Fruit fly (Drosophila melanogaster) ovary, adult (tissue): ENCODE data around the gene CG15043.

Experiments used
- CG17801 ChIP-seq: fragments of 200-800 bp; optimal IDR thresholded peaks from 2 replicates; lab custom pipeline; 2019; ENCODE audit warnings: missing biosample characterization, mild to moderate bottlenecking, missing genetic modification characterization, moderate library complexity; ENCODE audit not compliant: partially characterized antibody

CG15043 gene

dm6 chrX:18515988-18516541 is 22.1 kb upstream of the CG15043 start:
- no peak for TF ChIP-seq CG17801 (GFP tag; lab: Kevin White, UChicago)

DNA sequence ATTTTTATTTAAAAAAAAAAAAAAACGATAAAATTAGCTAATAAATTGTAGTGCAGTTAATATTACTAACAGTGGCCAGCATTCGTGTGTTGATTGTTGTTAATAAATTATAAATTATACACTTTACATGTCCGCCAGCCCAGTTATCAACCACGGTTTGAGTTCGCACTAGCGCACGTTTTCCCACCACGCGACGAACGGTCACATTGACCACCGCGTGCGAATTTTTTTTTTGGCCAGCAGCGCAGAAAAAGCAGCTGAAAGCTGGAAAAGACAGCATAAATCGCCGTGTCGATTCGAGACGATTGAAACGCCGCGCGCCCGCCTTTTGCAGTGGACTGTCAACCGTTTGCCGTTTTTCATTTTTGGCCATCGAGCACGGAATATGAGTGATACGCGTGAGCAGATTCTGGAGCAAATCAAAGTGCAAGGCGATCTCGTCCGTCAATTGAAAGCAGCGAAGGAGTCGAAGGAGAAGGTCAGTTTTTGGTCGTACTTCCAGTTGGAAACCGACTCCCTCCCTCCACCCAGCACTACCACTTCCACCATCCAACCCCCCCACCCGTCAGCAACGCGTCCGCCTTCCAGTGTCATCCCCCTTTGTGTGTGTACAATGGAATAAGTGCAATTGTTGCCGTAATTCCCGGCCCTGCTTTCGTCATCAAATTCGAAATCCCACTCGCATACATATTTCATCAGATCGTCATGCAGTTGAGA is 21.4 kb upstream of the CG15043 start, which contains the start of the genes Bx and HisRS:
TSS of gene Bx (plus strand) at position 224 of the 717 bp plus-strand sequence.
TSS of gene HisRS (plus strand) at position 224 of the 717 bp plus-strand sequence.
- TF ChIP-seq CG17801 (GFP tag; lab: Kevin White, UChicago) = no peak

DNA sequence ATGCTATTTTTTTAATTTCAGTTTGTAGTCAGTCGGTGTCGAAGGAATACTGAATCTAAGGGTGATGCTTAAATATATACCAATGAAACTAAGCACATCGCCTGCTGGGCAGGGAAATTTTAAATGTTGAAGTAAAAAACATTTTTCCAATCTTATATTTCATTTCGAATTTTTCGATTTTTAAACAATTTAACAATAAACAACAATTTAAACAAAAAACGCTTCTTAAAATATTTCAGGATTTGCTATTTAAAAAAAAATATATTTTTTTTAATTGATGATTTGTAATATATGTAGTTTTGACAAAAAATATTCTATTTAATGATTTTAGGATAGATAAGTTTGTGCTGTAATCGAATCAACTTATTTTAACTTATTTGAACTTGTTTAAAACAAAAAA is 20.8 kb upstream of the CG15043 start, which contains the start of gene CG6470:
TSS of gene CG6470 (minus strand) at position 101 of the 400 bp plus-strand sequence.
- TF ChIP-seq CG17801 (GFP tag; lab: Kevin White, UChicago) = no peak

DNA sequence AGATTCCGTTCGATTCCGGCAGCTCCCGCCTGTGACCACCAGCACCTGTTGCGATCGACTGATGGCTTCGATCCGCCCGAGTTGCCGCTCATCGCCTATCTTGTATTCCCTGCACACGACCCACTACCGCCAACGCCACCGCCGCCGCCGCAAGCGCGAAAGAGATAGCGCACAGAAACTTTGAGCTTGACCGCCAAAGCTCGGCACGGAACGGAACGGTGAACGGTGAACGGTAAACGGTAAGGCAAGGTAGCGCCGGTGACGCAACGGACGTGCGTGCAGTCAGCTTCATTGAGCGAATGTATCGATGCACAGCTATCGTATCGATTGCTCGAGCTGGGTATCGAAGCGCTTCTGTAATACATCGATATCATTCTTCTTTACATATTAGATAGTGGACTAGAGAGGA is 18.3 kb upstream of the CG15043 start, which contains the start of gene Ggt-1:
TSS of gene Ggt-1 (minus strand) at position 251 of the 409 bp plus-strand sequence.
- peak; percentile 61 for TF ChIP-seq CG17801 (GFP tag; lab: Kevin White, UChicago)

dm6 chrX:18510884-18511283 is 16.9 kb upstream of the CG15043 start:
- peak; percentile 11 for TF ChIP-seq CG17801 (GFP tag; lab: Kevin White, UChicago)

DNA sequence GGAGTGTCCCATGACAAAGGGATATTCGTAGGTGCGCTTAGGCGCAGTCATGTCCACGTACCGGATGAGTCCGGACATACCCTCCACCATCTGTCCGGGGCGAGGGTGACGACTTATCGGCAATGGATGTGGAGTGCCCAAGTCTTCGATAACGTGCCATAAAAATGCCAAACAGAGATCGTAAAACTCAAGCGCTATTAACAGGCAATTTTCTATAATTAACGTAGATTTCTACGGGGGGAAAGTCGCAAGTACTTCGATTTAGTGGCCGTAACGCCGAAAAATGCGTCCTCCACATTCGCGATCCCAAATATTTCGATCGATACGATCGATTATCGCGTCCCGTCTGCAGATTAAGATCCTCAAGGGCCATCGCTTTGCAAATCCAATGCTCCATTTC is 15.5 kb upstream of the CG15043 start:
- TF ChIP-seq CG17801 (GFP tag; lab: Kevin White, UChicago) = no peak

DNA sequence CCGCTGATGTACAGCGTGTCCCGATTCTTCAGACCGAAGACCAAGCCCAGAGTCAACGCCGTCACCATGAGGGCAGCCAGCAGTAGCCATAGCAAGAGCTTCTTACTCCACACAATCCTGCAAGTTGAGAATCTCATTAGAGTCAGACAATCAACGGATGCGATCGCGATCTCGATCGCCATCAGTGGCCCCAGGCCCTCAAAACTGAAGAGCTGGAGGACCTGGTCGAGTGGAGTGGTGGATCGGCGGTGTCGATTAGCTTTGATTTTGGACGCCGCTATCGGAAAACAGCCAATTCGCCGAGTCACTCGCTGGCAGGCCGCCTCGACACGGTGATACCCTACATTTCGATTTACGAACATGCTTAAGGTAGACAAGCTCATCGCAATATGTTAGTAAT is 14.6 kb upstream of the CG15043 start:
- TF ChIP-seq CG17801 (GFP tag; lab: Kevin White, UChicago) = no peak

DNA sequence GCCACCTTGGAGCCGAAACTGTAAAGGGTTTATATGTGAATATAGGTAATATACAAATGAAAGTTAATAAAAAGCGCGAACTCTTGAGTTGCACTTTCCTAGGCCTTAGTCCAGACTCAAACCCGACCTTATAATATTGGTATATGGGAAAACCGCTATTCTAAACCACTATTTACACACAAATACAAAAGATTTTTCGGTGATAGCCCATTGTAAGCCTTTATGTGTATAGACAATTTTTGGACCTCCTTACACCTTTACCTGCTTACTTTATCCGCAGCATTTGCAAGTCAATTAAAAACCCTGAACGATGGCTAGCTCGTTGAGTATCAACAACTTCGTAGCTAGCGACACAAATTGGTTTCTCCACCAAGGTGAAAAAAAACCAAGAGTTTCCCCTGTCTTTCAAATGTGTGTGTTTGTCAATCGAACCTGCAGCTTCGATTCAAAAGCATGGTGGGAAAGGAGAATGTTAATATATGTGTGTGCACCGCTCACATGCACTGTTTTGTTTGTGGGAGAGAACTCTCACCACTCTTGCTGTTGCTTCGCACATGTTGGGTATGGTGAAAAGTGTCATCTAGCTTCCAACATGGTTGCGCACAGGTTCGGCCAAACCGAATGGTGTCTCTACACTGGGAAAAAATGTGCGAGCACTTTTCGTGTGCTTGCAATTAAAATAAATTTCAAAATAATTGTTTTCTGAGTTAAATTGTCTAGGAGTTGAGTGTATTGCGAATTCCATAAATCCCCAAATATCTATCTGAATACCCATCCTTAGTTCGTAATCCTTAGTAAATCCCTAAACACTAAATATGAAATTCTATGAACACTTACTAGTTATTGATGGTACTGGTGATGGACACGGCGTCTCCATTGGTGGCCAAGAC is 12.9 kb upstream of the CG15043 start:
- peak; percentile 19 for TF ChIP-seq CG17801 (GFP tag; lab: Kevin White, UChicago)

DNA sequence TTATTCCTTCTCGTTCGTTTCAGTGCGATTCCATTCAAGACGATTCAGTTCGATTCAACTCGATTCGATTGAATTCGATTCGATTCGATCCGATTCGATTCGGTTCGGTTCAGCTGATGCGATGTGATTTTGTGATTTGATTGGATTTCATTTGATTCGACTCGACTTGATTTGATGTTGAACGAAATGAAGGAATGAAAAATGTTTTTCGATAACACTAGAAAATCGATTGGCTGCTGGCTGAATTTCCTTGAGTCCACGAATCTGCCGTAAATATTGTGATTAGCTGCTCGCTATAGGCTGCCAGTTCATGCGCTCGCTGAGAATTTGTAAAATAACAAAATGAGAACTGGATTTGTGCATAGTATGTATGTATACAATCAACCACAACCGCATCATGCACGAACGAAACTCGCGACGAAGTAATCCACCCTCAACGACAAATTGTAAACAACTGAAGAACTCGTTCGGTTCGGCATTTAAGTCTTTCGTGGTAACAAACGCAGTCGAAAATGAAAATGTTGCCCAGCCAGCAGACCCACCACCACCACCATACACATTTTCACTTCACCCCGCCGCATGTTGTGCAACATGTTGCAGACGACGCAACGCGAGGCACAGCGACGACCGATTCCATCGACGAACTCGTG is 11.1 kb upstream of the CG15043 start, which contains the start of gene Wnt5:
TSS of gene Wnt5 (minus strand) at position 458 of the 650 bp plus-strand sequence.
- peak; percentile 19 for TF ChIP-seq CG17801 (GFP tag; lab: Kevin White, UChicago)

- TF ChIP-seq CG17801 (GFP tag; lab: Kevin White, UChicago) = peak; percentile 9
Observed at dm6 chrX:18499679-18500187, 5.8 kb upstream of the CG15043 start, which contains the start of the genes Pgant7 and Xrcc2. Gene Pgant7, minus strand, starts transcription at chrX:18499986. Gene Xrcc2, plus strand, starts transcription at chrX:18500127.

DNA sequence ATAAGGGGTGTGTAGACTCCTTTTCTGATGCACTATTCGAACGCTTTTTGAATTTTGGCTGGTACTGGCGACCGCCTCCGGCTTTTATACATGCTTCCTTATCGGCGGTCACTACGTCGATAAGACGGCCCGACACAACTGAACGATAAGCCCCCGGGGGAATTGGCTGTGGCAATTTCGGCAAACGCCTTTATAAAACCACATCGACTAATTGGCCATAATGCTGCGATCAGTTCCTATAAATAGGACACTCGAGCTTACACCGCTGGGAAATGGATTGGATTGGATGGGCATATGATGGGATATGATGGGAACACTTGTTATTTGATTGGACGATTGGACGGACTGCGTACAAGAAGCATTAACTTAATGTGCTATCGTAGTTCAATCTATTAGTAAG is 2.0 kb downstream of the CG15043 start, which contains the start of gene CG15044:
TSS of gene CG15044 (minus strand) at position 66 of the 400 bp plus-strand sequence.
- TF ChIP-seq CG17801 (GFP tag; lab: Kevin White, UChicago) = no peak

DNA sequence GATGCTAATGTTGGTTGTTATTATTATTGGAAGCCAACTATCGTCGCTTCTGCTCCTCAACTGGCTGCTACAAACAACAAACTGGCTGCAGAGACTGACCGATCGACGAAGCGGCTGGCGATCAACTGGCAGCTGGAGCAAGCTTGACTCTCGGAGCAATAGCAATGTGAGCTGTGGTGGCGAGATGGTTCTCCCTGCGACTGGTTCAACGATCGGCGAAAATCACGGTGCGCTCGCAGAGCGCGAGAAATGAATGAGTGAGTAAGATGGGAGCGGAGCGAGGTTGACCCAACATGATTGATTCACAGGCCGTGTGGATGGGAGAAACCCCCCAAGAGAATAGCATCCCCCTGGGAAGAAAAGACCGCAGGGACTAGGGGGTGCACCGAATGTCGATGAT is 4.5 kb downstream of the CG15043 start, which contains the start of gene CG15046:
TSS of gene CG15046 (minus strand) at position 112 of the 400 bp plus-strand sequence.
- TF ChIP-seq CG17801 (GFP tag; lab: Kevin White, UChicago) = no peak

dm6 chrX:18486356-18487059 is 7.5 kb downstream of the CG15043 start, which contains the start of gene psh:
Gene psh, minus strand, starts transcription at chrX:18486921.
- TF ChIP-seq CG17801 (GFP tag; lab: Kevin White, UChicago) = no peak
